Fruit fly (Drosophila melanogaster) Kc167 (cell line): ENCODE measurements around the gene CG8664.

Experiments
- Myc ChIP-seq: fragments of >200 bp; optimal IDR thresholded peaks from 2 replicates; lab custom pipeline; 2017; ENCODE audit warnings: missing external identifiers
- Sin3A ChIP-seq: fragments of >200 bp; optimal IDR thresholded peaks from 2 replicates; lab custom pipeline; 2018; ENCODE audit warnings: missing external identifiers
- h ChIP-seq: fragments of >200 bp; optimal IDR thresholded peaks from 3 replicates; lab custom pipeline; 2018; ENCODE audit warnings: missing external identifiers
- insv ChIP-seq: fragments of >200 bp; optimal IDR thresholded peaks from 3 replicates; lab custom pipeline; 2018; ENCODE audit warnings: missing external identifiers
- psq ChIP-seq: fragments of >200 bp; optimal IDR thresholded peaks from 2 replicates; lab custom pipeline; 2017; ENCODE audit warnings: missing external identifiers
- ttk ChIP-seq: sonication (Bioruptor generic); optimal IDR thresholded peaks from 2 replicates; lab custom pipeline; 2017; ENCODE audit warnings: missing external identifiers

- no peak for TF ChIP-seq h
- no peak for TF ChIP-seq psq (lab: Kevin White, UChicago)
- TF ChIP-seq insv (lab: Kevin White, UChicago) = no peak
- no peak for TF ChIP-seq Sin3A (lab: Kevin White, UChicago)
- TF ChIP-seq Myc (lab: Kevin White, UChicago) = no peak
- TF ChIP-seq ttk (lab: Kevin White, UChicago) = no peak
Measured at dm6 chrX:17289225-17289624, 6.7 kb upstream of the CG8664 start.
